Worm (Caenorhabditis elegans): Measurements from ENCODE around the gene Y116A8C.23.

Gene Y116A8C.23

ce11 chrIV:17103615-17104014 lies 50.3 kb downstream of the Y116A8C.23 start, which contains the start of gene Y116A8C.30:
Gene Y116A8C.30, minus strand, starts transcription at chrIV:17103715.
- TF ChIP-seq pqm-1 (tag; optimal IDR thresholded peaks at IDR 0.05) = no peak
- no peak for TF ChIP-seq elt-4 (tag; optimal IDR thresholded peaks at IDR 0.05)
- TF ChIP-seq che-1 (tag; optimal IDR thresholded peaks at IDR 0.05) = no peak
- TF ChIP-seq ref-2 (tag; optimal IDR thresholded peaks at IDR 0.05) = no peak
- no peak for TF ChIP-seq sox-2 (GFP tag; IDR thresholded peaks at IDR 0.05)
- TF ChIP-seq ahr-1 (tag; optimal IDR thresholded peaks at IDR 0.05) = no peak
- no peak for TF ChIP-seq ama-1 (optimal IDR thresholded peaks at IDR 0.05)
- no peak for TF ChIP-seq pha-2 (tag; optimal IDR thresholded peaks at IDR 0.05)
- no peak for TF ChIP-seq K09A11.1 (tag; optimal IDR thresholded peaks at IDR 0.05; ENCODE audit: insufficient read depth)
- no peak for TF ChIP-seq hlh-30 (tag; optimal IDR thresholded peaks at IDR 0.05; ENCODE audit: insufficient read depth)
- no peak for TF ChIP-seq unc-3 (GFP tag; conservative IDR thresholded peaks at IDR 0.05)
- no peak for TF ChIP-seq unc-3 (tag; optimal IDR thresholded peaks at IDR 0.05)

ce11 chrIV:17104157-17104872 lies 51.0 kb downstream of the Y116A8C.23 start:
- no peak for TF ChIP-seq ceh-14 (tag; optimal IDR thresholded peaks at IDR 0.05)
- TF ChIP-seq mec-3 (tag; optimal IDR thresholded peaks at IDR 0.05; ENCODE audit: borderline replicate concordance) = no peak
- TF ChIP-seq pax-1 (tag; optimal IDR thresholded peaks at IDR 0.05) = no peak
- TF ChIP-seq ceh-18 (tag; optimal IDR thresholded peaks at IDR 0.05) = no peak
- TF ChIP-seq nfya-1 (tag; optimal IDR thresholded peaks at IDR 0.05) = peak; percentile 94
- TF ChIP-seq elt-2 (tag; optimal IDR thresholded peaks at IDR 0.05) = no peak
- no peak for TF ChIP-seq T23F11.4 (GFP tag; optimal IDR thresholded peaks at IDR 0.05)
- no peak for TF ChIP-seq ahr-1 (tag; optimal IDR thresholded peaks at IDR 0.05)

All from whole organism, late embryonic.